Fruit fly (Drosophila melanogaster) whole organism, embryonic: ENCODE data around the gene foi.

Experiments used
- Adf1 ChIP-seq: fragments of 200-800 bp; sonication (Bioruptor generic); IDR thresholded peaks from 2 replicates; pipeline ENCODE4 v1.3.6; 2022; ENCODE audit warnings: missing biosample characterization, missing genetic modification characterization
- B-H2 ChIP-seq: fragments of 200-800 bp; sonication (Bioruptor generic); optimal IDR thresholded peaks from 2 replicates; lab custom pipeline; 2018; ENCODE audit warnings: missing biosample characterization, mild to moderate bottlenecking, missing genetic modification characterization
- CG10267 ChIP-seq: fragments of 200-800 bp; sonication (Bioruptor generic); optimal IDR thresholded peaks from 2 replicates; lab custom pipeline; 2018; ENCODE audit warnings: missing biosample characterization, mild to moderate bottlenecking, missing genetic modification characterization, moderate library complexity
- CG10654 ChIP-seq: fragments of 200-800 bp; sonication (Bioruptor generic); optimal IDR thresholded peaks from 2 replicates; lab custom pipeline; 2016; ENCODE audit warnings: missing biosample characterization, missing genetic modification characterization
- CG13424 ChIP-seq: fragments of 200-800 bp; sonication (Bioruptor generic); optimal IDR thresholded peaks from 2 replicates; lab custom pipeline; 2019; ENCODE audit warnings: missing biosample characterization, mild to moderate bottlenecking, missing genetic modification characterization, moderate library complexity
- CG13894 ChIP-seq: fragments of 200-800 bp; sonication (Bioruptor generic); optimal IDR thresholded peaks from 3 replicates; lab custom pipeline; 2018; ENCODE audit warnings: missing biosample characterization, mild to moderate bottlenecking, missing genetic modification characterization, moderate library complexity
- CG16815 ChIP-seq: fragments of 200-800 bp; sonication (Bioruptor generic); optimal IDR thresholded peaks from 3 replicates; lab custom pipeline; 2017; ENCODE audit warnings: missing biosample characterization, mild to moderate bottlenecking, missing genetic modification characterization
- CG17186 ChIP-seq: fragments of 200-800 bp; sonication (Bioruptor generic); optimal IDR thresholded peaks from 3 replicates; lab custom pipeline; 2017; ENCODE audit warnings: missing biosample characterization, missing genetic modification reagents, missing genetic modification characterization
- CG17328 ChIP-seq: fragments of 200-800 bp; sonication (Bioruptor generic); IDR thresholded peaks from 2 replicates; pipeline ENCODE4 v1.3.6; 2022; ENCODE audit warnings: missing biosample characterization, missing genetic modification characterization
- CG17385 ChIP-seq: fragments of 200-800 bp; sonication (Bioruptor generic); optimal IDR thresholded peaks from 3 replicates; lab custom pipeline; 2018; ENCODE audit warnings: missing biosample characterization, mild to moderate bottlenecking, missing genetic modification characterization
- CG18262 ChIP-seq: fragments of 200-800 bp; optimal IDR thresholded peaks from 3 replicates; lab custom pipeline; 2019; ENCODE audit warnings: missing biosample characterization, mild to moderate bottlenecking, missing genetic modification characterization, moderate library complexity
- CG2129 ChIP-seq: fragments of 200-800 bp; sonication (Bioruptor generic); IDR thresholded peaks from 2 replicates; pipeline ENCODE4 v1.3.6; 2022; ENCODE audit warnings: missing biosample characterization, missing genetic modification characterization; ENCODE audit not compliant: partially characterized antibody
- CG30020 ChIP-seq: fragments of 200-800 bp; optimal IDR thresholded peaks from 2 replicates; lab custom pipeline; 2019; ENCODE audit warnings: missing biosample characterization, mild to moderate bottlenecking, missing genetic modification characterization, moderate library complexity
- CG30403 ChIP-seq: fragments of 200-800 bp; sonication (Bioruptor generic); optimal IDR thresholded peaks from 3 replicates; lab custom pipeline; 2016; ENCODE audit warnings: missing biosample characterization, missing genetic modification characterization
- CG32532 ChIP-seq: fragments of 200-800 bp; sonication (Bioruptor generic); IDR thresholded peaks from 2 replicates; pipeline ENCODE4 v1.3.6; 2022; ENCODE audit warnings: missing biosample characterization, missing genetic modification characterization
- CG3281 ChIP-seq: fragments of 200-800 bp; sonication (Bioruptor generic); optimal IDR thresholded peaks from 3 replicates; lab custom pipeline; 2017; ENCODE audit warnings: missing biosample characterization, mild to moderate bottlenecking, missing genetic modification characterization
- CG6272 ChIP-seq: fragments of 200-800 bp; sonication (Bioruptor generic); IDR thresholded peaks from 2 replicates; pipeline ENCODE4 v1.3.6; 2022; ENCODE audit warnings: missing biosample characterization, missing genetic modification characterization
- CG7839 ChIP-seq: fragments of 200-800 bp; sonication (Bioruptor generic); optimal IDR thresholded peaks from 3 replicates; lab custom pipeline; 2018; ENCODE audit warnings: missing biosample characterization, mild to moderate bottlenecking, missing genetic modification characterization, moderate library complexity
- Dll ChIP-seq: fragments of 200-800 bp; sonication (Bioruptor generic); IDR thresholded peaks from 4 replicates; pipeline ENCODE4 v1.3.6; 2022; ENCODE audit warnings: missing biosample characterization, missing genetic modification characterization; ENCODE audit not compliant: partially characterized antibody
- Ets97D ChIP-seq: fragments of 200-800 bp; sonication (Bioruptor generic); optimal IDR thresholded peaks from 3 replicates; lab custom pipeline; 2016; ENCODE audit warnings: missing biosample characterization, missing genetic modification characterization
- HLH3B ChIP-seq: fragments of 200-800 bp; sonication (Bioruptor generic); IDR thresholded peaks from 2 replicates; pipeline ENCODE4 v1.3.6; 2022; ENCODE audit warnings: missing biosample characterization, missing genetic modification characterization
- HLH54F ChIP-seq: fragments of 200-800 bp; sonication (Bioruptor generic); optimal IDR thresholded peaks from 3 replicates; lab custom pipeline; 2016; ENCODE audit warnings: missing biosample characterization, missing genetic modification characterization
- Hsf ChIP-seq: fragments of 200-800 bp; sonication (Bioruptor generic); optimal IDR thresholded peaks from 3 replicates; lab custom pipeline; 2016; ENCODE audit warnings: missing biosample characterization, missing genetic modification characterization
- MESR4 ChIP-seq: fragments of 200-800 bp; sonication (Bioruptor generic); optimal IDR thresholded peaks from 2 replicates; lab custom pipeline; 2018; ENCODE audit warnings: missing biosample characterization, mild to moderate bottlenecking, missing genetic modification characterization, moderate library complexity
- MTF-1 ChIP-seq: fragments of 200-800 bp; sonication (Bioruptor generic); optimal IDR thresholded peaks from 2 replicates; lab custom pipeline; 2018; ENCODE audit warnings: missing biosample characterization, mild to moderate bottlenecking, missing genetic modification characterization, borderline replicate concordance
- Med ChIP-seq: fragments of 200-800 bp; sonication (Bioruptor generic); peaks from one replicate; lab custom pipeline; 2016; ENCODE audit warnings: missing biosample characterization, missing genetic modification characterization, mild to moderate bottlenecking, inconsistent platforms, moderate library complexity
- Mes4 ChIP-seq: fragments of 200-800 bp; sonication (Bioruptor generic); optimal IDR thresholded peaks from 2 replicates; lab custom pipeline; 2016; ENCODE audit warnings: missing biosample characterization, missing genetic modification characterization
- Ptx1 ChIP-seq: fragments of 200-800 bp; sonication (Bioruptor generic); IDR thresholded peaks from 2 replicates; pipeline ENCODE4 v1.3.6; 2022; ENCODE audit warnings: missing biosample characterization, missing genetic modification characterization
- Sin3A ChIP-seq: fragments of >200 bp; optimal IDR thresholded peaks from 2 replicates; lab custom pipeline; 2018
- Sry-δ ChIP-seq: fragments of 200-800 bp; sonication (Bioruptor generic); optimal IDR thresholded peaks from 2 replicates; lab custom pipeline; 2016; ENCODE audit warnings: missing biosample characterization, missing genetic modification characterization
- Xbp1 ChIP-seq: fragments of 200-800 bp; sonication (Bioruptor generic); optimal IDR thresholded peaks from 3 replicates; lab custom pipeline; 2016; ENCODE audit warnings: missing biosample characterization, mild to moderate bottlenecking, missing genetic modification characterization
- amos ChIP-seq: fragments of 200-800 bp; sonication (Bioruptor generic); IDR thresholded peaks from 2 replicates; pipeline ENCODE4 v1.3.6; 2022; ENCODE audit warnings: missing biosample characterization, missing genetic modification characterization; ENCODE audit not compliant: partially characterized antibody
- cato ChIP-seq: fragments of 200-800 bp; sonication (Bioruptor generic); optimal IDR thresholded peaks from 2 replicates; lab custom pipeline; 2016; ENCODE audit warnings: missing biosample characterization, missing genetic modification characterization, borderline replicate concordance
- chinmo ChIP-seq: fragments of 200-800 bp; sonication (Bioruptor generic); IDR thresholded peaks from 4 replicates; pipeline ENCODE4 v1.3.6; 2022; ENCODE audit warnings: missing biosample characterization, missing genetic modification characterization; ENCODE audit not compliant: partially characterized antibody
- grn ChIP-seq: fragments of 200-800 bp; sonication (Bioruptor generic); optimal IDR thresholded peaks from 3 replicates; lab custom pipeline; 2017; ENCODE audit warnings: missing biosample characterization, missing genetic modification characterization
- h ChIP-seq: fragments of >200 bp; optimal IDR thresholded peaks from 2 replicates; lab custom pipeline; 2017
- hb ChIP-seq: fragments of 200-800 bp; sonication (Bioruptor generic); IDR thresholded peaks from 3 replicates; pipeline ENCODE4 v1.3.6; 2022; ENCODE audit warnings: missing biosample characterization, missing genetic modification characterization; ENCODE audit not compliant: partially characterized antibody
- inv ChIP-seq: fragments of 200-800 bp; sonication (Bioruptor generic); IDR thresholded peaks from 2 replicates; pipeline ENCODE4 v1.3.6; 2022; ENCODE audit warnings: missing biosample characterization, missing genetic modification characterization; ENCODE audit not compliant: partially characterized antibody
- knrl ChIP-seq: fragments of 200-800 bp; sonication (Bioruptor generic); IDR thresholded peaks from 3 replicates; pipeline ENCODE4 v1.3.6; 2022; ENCODE audit warnings: missing biosample characterization, missing genetic modification characterization; ENCODE audit not compliant: partially characterized antibody
- mam ChIP-seq: fragments of 200-800 bp; sonication (Bioruptor generic); optimal IDR thresholded peaks from 3 replicates; lab custom pipeline; 2016; ENCODE audit warnings: missing biosample characterization, missing genetic modification characterization
- mirr ChIP-seq: fragments of 200-800 bp; sonication (Bioruptor generic); optimal IDR thresholded peaks from 3 replicates; lab custom pipeline; 2018; ENCODE audit warnings: missing biosample characterization, mild to moderate bottlenecking, missing genetic modification characterization
- nerfin-1 ChIP-seq: fragments of 200-800 bp; sonication (Bioruptor generic); optimal IDR thresholded peaks from 3 replicates; lab custom pipeline; 2019; ENCODE audit warnings: missing biosample characterization, mild to moderate bottlenecking, missing genetic modification characterization, moderate library complexity
- nerfin-2 ChIP-seq: fragments of 200-800 bp; sonication (Bioruptor generic); IDR thresholded peaks from 2 replicates; pipeline ENCODE4 v1.3.6; 2022; ENCODE audit warnings: missing biosample characterization, missing genetic modification characterization; ENCODE audit not compliant: partially characterized antibody
- onecut ChIP-seq: fragments of 200-800 bp; sonication (Bioruptor generic); IDR thresholded peaks from 2 replicates; pipeline ENCODE4 v1.3.6; 2022; ENCODE audit warnings: missing biosample characterization, missing genetic modification characterization
- pb ChIP-seq: fragments of 200-800 bp; sonication (Bioruptor generic); optimal IDR thresholded peaks from 3 replicates; lab custom pipeline; 2016; ENCODE audit warnings: missing biosample characterization, missing genetic modification characterization
- sna ChIP-seq: fragments of 200-800 bp; sonication (Bioruptor generic); IDR thresholded peaks from 2 replicates; pipeline ENCODE4 v1.3.6; 2022; ENCODE audit warnings: missing biosample characterization, missing genetic modification characterization; ENCODE audit not compliant: partially characterized antibody
- stc ChIP-seq: fragments of 200-800 bp; sonication (Bioruptor generic); IDR thresholded peaks from 2 replicates; pipeline ENCODE4 v1.3.6; 2022; ENCODE audit warnings: missing biosample characterization, missing genetic modification characterization
- zfh2 ChIP-seq: fragments of 200-800 bp; sonication (Bioruptor generic); optimal IDR thresholded peaks from 2 replicates; lab custom pipeline; 2016; ENCODE audit warnings: missing biosample characterization, missing genetic modification characterization

foi gene

dm6 chr3L:8524816-8525625 is at the start of gene foi, which contains the start of gene GstO1 (continued):
- TF ChIP-seq mam = peak; percentile 41
- TF ChIP-seq CG7839 = peak; percentile 7
- peak; percentile 39 for TF ChIP-seq CG30403 (GFP tag; lab: Kevin White, UChicago)
- peak; percentile 2 for TF ChIP-seq mirr (GFP tag; lab: Kevin White, UChicago)
- TF ChIP-seq Sin3A = peak; percentile 20
- TF ChIP-seq CG6272 = peak; percentile 60; the same call in 1 of the 2 replicates
- TF ChIP-seq onecut (GFP tag; lab: Robert Waterston, UW) = peak; percentile 54; the same call in 1 of the 2 replicates
- peak; percentile 99 for TF ChIP-seq amos (GFP tag; lab: Robert Waterston, UW)
- TF ChIP-seq cato (GFP tag; lab: Kevin White, UChicago) = no peak
- TF ChIP-seq Hsf = peak; percentile 3
- TF ChIP-seq CG3281 (GFP tag; lab: Kevin White, UChicago) = peak; percentile 19
- TF ChIP-seq CG18262 (tag; lab: Kevin White, UChicago) = peak; percentile 32
- TF ChIP-seq stc = no peak
- TF ChIP-seq Sry-δ (GFP tag; lab: Kevin White, UChicago) = peak; percentile 93
- peak; percentile 97 for TF ChIP-seq inv
- TF ChIP-seq Dll (GFP tag; lab: Robert Waterston, UW) = peak; percentile 94
- peak; percentile 74 for TF ChIP-seq B-H2 (GFP tag; lab: Kevin White, UChicago)
- TF ChIP-seq h = no peak
- peak; percentile 97 for TF ChIP-seq knrl (GFP tag; lab: Robert Waterston, UW)
- peak; percentile 91 for TF ChIP-seq CG2129 (GFP tag; lab: Robert Waterston, UW)
- TF ChIP-seq CG17328 (GFP tag; lab: Robert Waterston, UW) = peak; percentile 53; the same call in 1 of the 2 replicates
- peak; percentile 46 for TF ChIP-seq Ets97D (GFP tag; lab: Kevin White, UChicago)
- peak; percentile 58 for TF ChIP-seq CG10267
- peak; percentile 99 for TF ChIP-seq nerfin-2 (GFP tag; lab: Robert Waterston, UW)
- TF ChIP-seq nerfin-1 (tag; lab: Kevin White, UChicago) = peak; percentile 22
- TF ChIP-seq sna (GFP tag; lab: Robert Waterston, UW) = peak; percentile 95
- TF ChIP-seq Ptx1 (GFP tag; lab: Robert Waterston, UW) = peak; percentile 21; the same call in 1 of the 2 replicates
- peak; percentile 83 for TF ChIP-seq Med (GFP tag; lab: Kevin White, UChicago)
- TF ChIP-seq zfh2 (GFP tag; lab: Kevin White, UChicago) = peak; percentile 39
- TF ChIP-seq CG17385 (GFP tag; lab: Kevin White, UChicago) = peak; percentile 24
- TF ChIP-seq CG13894 = peak; percentile 35
- TF ChIP-seq CG10654 (GFP tag; lab: Kevin White, UChicago) = no peak
- TF ChIP-seq MTF-1 (GFP tag; lab: Kevin White, UChicago) = peak; percentile 45
- TF ChIP-seq chinmo (GFP tag; lab: Robert Waterston, UW) = peak; percentile 98
- peak; percentile 25 for TF ChIP-seq pb (GFP tag; lab: Kevin White, UChicago)
- TF ChIP-seq CG30020 = peak; percentile 46
- peak; percentile 65; the same call in 1 of the 2 replicates for TF ChIP-seq CG32532 (GFP tag; lab: Robert Waterston, UW)
- TF ChIP-seq CG16815 (GFP tag; lab: Kevin White, UChicago) = no peak
- TF ChIP-seq grn = peak; percentile 35
- TF ChIP-seq Xbp1 = peak; percentile 36
- TF ChIP-seq CG17186 (GFP tag; lab: Kevin White, UChicago) = peak; percentile 18
- 0 out of 2 replicates have a peak, but pooled peaks have one; percentile 29 for TF ChIP-seq HLH3B
- peak; percentile 19 for TF ChIP-seq CG13424
- TF ChIP-seq Adf1 (GFP tag; lab: Robert Waterston, UW) = peak; percentile 26; the same call in 1 of the 2 replicates
- TF ChIP-seq Mes4 = peak; percentile 14
- peak; percentile 98 for TF ChIP-seq hb
- peak; percentile 4 for TF ChIP-seq HLH54F (GFP tag; lab: Kevin White, UChicago)
- TF ChIP-seq MESR4 = peak; percentile 77
